Worm (Caenorhabditis elegans) whole organism, L1 larva: ENCODE data around the gene F17A2.16.

Experiments
- C16A3.4 ChIP-seq: fragments of 150-350 bp; optimal IDR thresholded peaks from 2 replicates; lab custom pipeline; 2014; ENCODE audit warnings: missing biosample characterization, missing genetic modification characterization
- C34B4.2 ChIP-seq: sonication (generic microtip); optimal IDR thresholded peaks from 2 replicates; lab custom pipeline; 2017; ENCODE audit warnings: mild to moderate bottlenecking, missing genetic modification characterization, missing compliant biosample characterization
- Y116A8C.19 ChIP-seq: sonication (generic microtip); optimal IDR thresholded peaks from 2 replicates; lab custom pipeline; 2016; ENCODE audit warnings: missing compliant biosample characterization, missing genetic modification characterization, borderline replicate concordance
- aly-2 ChIP-seq: fragments of 150-350 bp; optimal IDR thresholded peaks from 2 replicates; lab custom pipeline; 2014; ENCODE audit warnings: missing biosample characterization, missing genetic modification characterization
- blmp-1 ChIP-seq: fragments of 150-350 bp; optimal IDR thresholded peaks from 2 replicates; lab custom pipeline; 2014; ENCODE audit warnings: missing biosample characterization, missing genetic modification characterization
- ceh-63 ChIP-seq: fragments of 200-800 bp; sonication (Bioruptor generic); optimal IDR thresholded peaks from 2 replicates; lab custom pipeline; 2018; ENCODE audit warnings: mild to moderate bottlenecking, missing genetic modification characterization, missing compliant biosample characterization
- ceh-90 ChIP-seq: sonication (generic microtip); optimal IDR thresholded peaks from 2 replicates; lab custom pipeline; 2016; ENCODE audit warnings: missing genetic modification characterization, missing compliant biosample characterization
- dpl-1 ChIP-seq, 3 experiments: fragments of 150-350 bp in 2 of 3; sonication (generic microtip) in 1 of 3; optimal IDR thresholded peaks; 2 replicates each; lab custom pipeline; 2014 to 2017; ENCODE audit warnings: missing biosample characterization in 3 of 3, missing genetic modification characterization in 3 of 3, missing genetic modification reagents in 3 of 3
- egl-13 ChIP-seq: sonication (generic microtip); optimal IDR thresholded peaks from 2 replicates; lab custom pipeline; 2016; ENCODE audit warnings: missing genotype, missing genetic modification reagents, missing genetic modification characterization, missing compliant biosample characterization
- hlh-17 ChIP-seq: fragments of 200-800 bp; sonication (Bioruptor generic); optimal IDR thresholded peaks from 2 replicates; lab custom pipeline; 2018; ENCODE audit warnings: missing genetic modification characterization, mild to moderate bottlenecking, missing compliant biosample characterization, moderate library complexity, borderline replicate concordance
- hpl-2 ChIP-seq: fragments of 150-350 bp; optimal IDR thresholded peaks from 2 replicates; lab custom pipeline; 2014; ENCODE audit warnings: missing biosample characterization, missing genetic modification reagents, missing genetic modification characterization
- isw-1 ChIP-seq: fragments of 200-800 bp; sonication (Bioruptor generic); IDR thresholded peaks from 2 replicates; pipeline ENCODE4 v1.3.6; 2022; ENCODE audit warnings: missing genetic modification characterization, missing compliant biosample characterization
- jun-1 ChIP-seq: fragments of 150-350 bp; optimal IDR thresholded peaks from 2 replicates; lab custom pipeline; 2014; ENCODE audit warnings: missing biosample characterization, missing genetic modification reagents, missing genetic modification characterization
- lin-13 ChIP-seq: fragments of 150-350 bp; optimal IDR thresholded peaks from 2 replicates; lab custom pipeline; 2014; ENCODE audit warnings: missing biosample characterization, missing genetic modification reagents, missing genetic modification characterization
- lin-14 ChIP-seq: fragments of 200-800 bp; sonication (Bioruptor generic); optimal IDR thresholded peaks from 2 replicates; lab custom pipeline; 2018; ENCODE audit warnings: mild to moderate bottlenecking, missing genetic modification characterization, moderate library complexity, missing compliant biosample characterization
- lin-15B ChIP-seq: fragments of 150-350 bp; sonication (generic microtip); optimal IDR thresholded peaks from 3 replicates; lab custom pipeline; 2014; ENCODE audit warnings: missing biosample characterization, missing genetic modification characterization
- lin-35 ChIP-seq, 2 experiments: fragments of 150-350 bp; optimal IDR thresholded peaks; 2 replicates each; lab custom pipeline; 2014; ENCODE audit warnings: missing biosample characterization in 2 of 2, missing genetic modification characterization in 2 of 2, missing genetic modification reagents in 2 of 2
- mef-2 ChIP-seq: fragments of 150-350 bp; optimal IDR thresholded peaks from 2 replicates; lab custom pipeline; 2014; ENCODE audit warnings: missing biosample characterization, missing genetic modification characterization
- nhr-11 ChIP-seq: fragments of 150-350 bp; optimal IDR thresholded peaks from 2 replicates; lab custom pipeline; 2014; ENCODE audit warnings: missing biosample characterization, missing genetic modification characterization
- nhr-12 ChIP-seq: sonication (generic microtip); optimal IDR thresholded peaks from 2 replicates; lab custom pipeline; 2017; ENCODE audit warnings: missing biosample characterization, missing genetic modification characterization
- nhr-19 ChIP-seq: fragments of 200-800 bp; sonication (Bioruptor generic); conservative IDR thresholded peaks from 2 replicates; pipeline ENCODE4 v1.3.6; 2022; ENCODE audit warnings: missing genetic modification characterization, missing compliant biosample characterization
- nhr-20 ChIP-seq: sonication (generic microtip); optimal IDR thresholded peaks from 2 replicates; lab custom pipeline; 2016; ENCODE audit warnings: mild to moderate bottlenecking, missing genetic modification characterization, missing compliant biosample characterization
- nhr-237 ChIP-seq: fragments of 150-350 bp; optimal IDR thresholded peaks from 2 replicates; lab custom pipeline; 2014; ENCODE audit warnings: missing biosample characterization, missing genetic modification characterization
- nhr-28 ChIP-seq: fragments of 150-350 bp; optimal IDR thresholded peaks from 2 replicates; lab custom pipeline; 2014; ENCODE audit warnings: missing biosample characterization, missing genetic modification characterization
- nhr-84 ChIP-seq: sonication (generic microtip); optimal IDR thresholded peaks from 2 replicates; lab custom pipeline; 2017; ENCODE audit warnings: missing biosample characterization, missing genetic modification characterization
- nhr-85 ChIP-seq: sonication (generic microtip); peaks from one replicate; lab custom pipeline; 2016; ENCODE audit warnings: missing genetic modification characterization, inconsistent platforms, missing compliant biosample characterization
- rnt-1 ChIP-seq: sonication (generic microtip); optimal IDR thresholded peaks from 2 replicates; lab custom pipeline; 2016; ENCODE audit warnings: mild to moderate bottlenecking, missing genetic modification characterization, moderate library complexity, missing compliant biosample characterization
- skn-1 ChIP-seq: fragments of 150-350 bp; optimal IDR thresholded peaks from 2 replicates; lab custom pipeline; 2014; ENCODE audit warnings: missing biosample characterization, missing genetic modification characterization
- sox-4 ChIP-seq: sonication (generic microtip); optimal IDR thresholded peaks from 2 replicates; lab custom pipeline; 2016; ENCODE audit warnings: missing genetic modification characterization, missing compliant biosample characterization
- sup-37 ChIP-seq: fragments of 200-800 bp; sonication (Bioruptor generic); optimal IDR thresholded peaks from 2 replicates; lab custom pipeline; 2018; ENCODE audit warnings: mild to moderate bottlenecking, missing genetic modification characterization, missing compliant biosample characterization
- swsn-7 ChIP-seq: sonication (generic microtip); optimal IDR thresholded peaks from 2 replicates; lab custom pipeline; 2016; ENCODE audit warnings: missing genetic modification characterization, missing compliant biosample characterization
- vab-15 ChIP-seq: sonication (generic microtip); optimal IDR thresholded peaks from 2 replicates; lab custom pipeline; 2017; ENCODE audit warnings: missing genotype, mild to moderate bottlenecking, missing genetic modification characterization, missing compliant biosample characterization
- zip-4 ChIP-seq: fragments of 200-800 bp; sonication (Bioruptor generic); optimal IDR thresholded peaks from 2 replicates; lab custom pipeline; 2018; ENCODE audit warnings: mild to moderate bottlenecking, missing genetic modification characterization, moderate library complexity, missing compliant biosample characterization

Gene F17A2.16

DNA sequence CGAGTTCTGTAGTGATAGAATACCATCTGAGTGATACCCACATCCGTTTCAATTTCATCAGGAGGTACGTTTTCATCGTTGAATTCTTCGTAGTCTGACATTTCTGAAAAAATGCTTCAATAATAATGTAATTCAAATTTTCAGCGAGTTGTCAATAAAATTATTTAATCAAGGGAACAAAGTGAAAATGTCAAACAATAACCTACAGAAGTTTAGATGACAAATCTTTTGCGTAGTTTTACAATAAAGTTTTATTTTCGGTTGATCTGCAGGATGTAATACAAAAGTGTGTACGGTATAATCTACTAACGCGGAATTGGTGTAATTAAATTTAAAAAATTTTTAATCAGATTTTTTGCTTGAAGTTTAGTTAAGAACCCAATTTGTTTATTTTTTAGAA lies 20.0 kb upstream of the F17A2.16 start, which contains the start of gene C04B4.5:
C04B4.5 (minus strand) TSS at position 101 of the 400 bp plus-strand sequence.
- TF ChIP-seq nhr-28 (tag; lab: Kevin White, UChicago) (no peak), isw-1 (GFP tag; lab: Robert Waterston, UW) (no peak), ceh-63 (GFP tag; lab: Kevin White, UChicago) (no peak), lin-35 (GFP tag; optimal IDR thresholded peaks at IDR 0.05; lab: Kevin White, UChicago) (no peak), nhr-11 (tag; lab: Kevin White, UChicago) (no peak), nhr-19 (no peak), vab-15 (tag; lab: Kevin White, UChicago) (no peak), jun-1 (no peak), zip-4 (GFP tag; lab: Kevin White, UChicago) (no peak), rnt-1 (no peak), skn-1 (tag; lab: Kevin White, UChicago) (no peak), hpl-2 (GFP tag; lab: Kevin White, UChicago) (no peak), lin-14 (GFP tag; lab: Kevin White, UChicago) (no peak), C34B4.2 (tag; lab: Kevin White, UChicago) (no peak), aly-2 (tag; lab: Kevin White, UChicago) (no peak)

DNA sequence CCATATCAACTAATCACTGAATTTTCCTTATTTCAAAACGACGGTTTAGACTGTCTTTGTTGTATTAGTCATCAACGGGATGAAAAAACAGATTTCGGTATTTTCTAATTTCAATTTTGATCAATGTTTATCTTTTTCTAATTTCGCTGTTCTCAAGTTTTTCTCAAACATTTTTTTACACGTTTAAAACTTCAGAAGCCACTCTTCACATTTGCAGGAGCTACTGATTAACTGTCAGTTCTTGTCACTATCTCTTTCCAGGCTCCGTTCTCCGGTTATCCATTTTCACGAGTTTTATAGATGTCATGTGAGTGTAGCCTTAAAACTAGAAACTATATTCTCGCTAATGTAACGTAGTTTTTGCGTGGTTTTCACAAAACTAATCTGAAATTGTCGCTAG lies 17.7 kb upstream of the F17A2.16 start, which contains the start of gene C04B4.4:
C04B4.4 (plus strand) TSS at position 301 of the 400 bp plus-strand sequence.
- TF ChIP-seq ceh-90 (tag; lab: Kevin White, UChicago) (no peak), nhr-84 (tag; lab: Kevin White, UChicago) (no peak), lin-14 (GFP tag; lab: Kevin White, UChicago) (no peak), mef-2 (tag; lab: Kevin White, UChicago) (no peak), zip-4 (GFP tag; lab: Kevin White, UChicago) (no peak), dpl-1 (GFP tag; optimal IDR thresholded peaks at IDR 0.05; lab: Kevin White, UChicago) (no peak), lin-13 (GFP tag; lab: Kevin White, UChicago) (no peak)
- TF ChIP-seq, all 84 proteins: peak for 0

DNA sequence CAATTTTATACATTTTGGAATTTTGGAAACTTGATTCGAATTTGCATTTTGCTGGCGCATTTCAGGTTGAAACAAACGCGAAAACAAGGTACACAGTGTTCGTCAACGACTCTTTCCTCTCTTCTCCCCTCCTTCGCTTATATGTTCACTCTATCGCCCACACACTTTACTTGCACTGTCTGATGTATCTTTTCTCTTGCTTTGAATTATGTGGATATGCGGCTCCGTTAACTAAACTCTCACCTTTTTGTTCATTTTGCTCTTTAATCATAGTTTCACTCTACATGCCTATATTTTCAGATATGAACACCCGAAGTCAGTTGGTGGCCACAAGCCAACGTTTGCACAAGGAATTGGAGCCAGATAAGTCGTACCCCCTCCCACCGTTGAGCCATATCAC lies 14.0 kb upstream of the F17A2.16 start, which contains the start of gene W06D11.1:
W06D11.1 (plus strand) TSS at position 301 of the 400 bp plus-strand sequence.
- TF ChIP-seq dpl-1 (GFP tag; optimal IDR thresholded peaks at IDR 0.05; lab: Kevin White, UChicago), result no peak
- no peak for TF ChIP-seq lin-15B
- no peak for TF ChIP-seq sox-4 (tag; lab: Kevin White, UChicago)

DNA sequence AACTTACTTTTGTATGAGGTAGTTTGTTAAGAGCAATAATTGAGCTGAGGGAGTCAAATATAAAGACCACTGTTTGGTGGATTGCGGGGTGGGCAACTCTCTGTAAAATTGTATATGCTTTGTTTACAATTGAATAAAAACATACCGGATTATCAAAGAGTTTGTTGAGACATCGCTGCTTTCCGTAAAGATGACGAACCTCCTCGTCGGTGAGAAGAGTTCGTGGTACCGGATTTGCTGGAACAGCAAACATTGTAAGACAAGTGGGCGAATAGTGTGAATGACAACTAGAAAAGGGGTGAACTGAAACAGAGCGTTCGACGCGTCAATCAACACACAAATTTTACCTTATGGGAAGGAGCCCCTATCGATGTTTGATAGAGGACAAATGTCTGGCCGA lies 11.9 kb upstream of the F17A2.16 start, which contains the start of gene W06D11.2:
W06D11.2 (minus strand) TSS at position 339 of the 400 bp plus-strand sequence.
- TF ChIP-seq nhr-19, result no peak
- TF ChIP-seq, all 84 proteins: peak for 0

DNA sequence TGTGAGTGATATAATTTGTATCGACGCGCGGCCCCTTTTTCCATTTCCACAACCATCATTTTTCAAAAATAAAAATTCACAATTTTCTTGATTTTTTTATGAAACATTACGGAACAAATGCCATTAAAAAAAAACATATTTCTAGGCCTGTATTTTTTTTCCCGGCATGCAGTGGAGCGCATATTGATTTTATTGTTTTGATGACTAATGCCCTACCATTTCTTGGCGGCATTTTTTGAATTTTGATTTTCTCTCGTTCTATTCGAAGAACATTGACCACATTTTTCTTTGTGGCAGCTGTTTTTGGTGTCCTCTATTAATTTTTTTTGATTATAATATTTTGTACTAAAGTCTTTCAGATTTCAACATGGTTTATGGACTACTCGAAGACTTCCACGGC lies 9.9 kb upstream of the F17A2.16 start, which contains the start of gene W06D11.3:
W06D11.3 (plus strand) TSS at position 360 of the 400 bp plus-strand sequence.
- TF ChIP-seq nhr-237 (tag; lab: Kevin White, UChicago) (no peak), Y116A8C.19 (tag; lab: Kevin White, UChicago) (no peak), sup-37 (GFP tag; lab: Kevin White, UChicago) (no peak), nhr-20 (no peak), hlh-17 (no peak), jun-1 (no peak), nhr-84 (tag; lab: Kevin White, UChicago) (no peak), blmp-1 (tag; lab: Kevin White, UChicago) (no peak), nhr-85 (no peak), egl-13 (tag; lab: Kevin White, UChicago) (no peak), C16A3.4 (no peak), nhr-12 (tag; lab: Kevin White, UChicago) (no peak), lin-13 (GFP tag; lab: Kevin White, UChicago) (no peak), swsn-7 (no peak), aly-2 (tag; lab: Kevin White, UChicago) (no peak)
